Worm (Caenorhabditis elegans): ENCODE measurements around the gene idhg-1.

Gene idhg-1

DNA sequence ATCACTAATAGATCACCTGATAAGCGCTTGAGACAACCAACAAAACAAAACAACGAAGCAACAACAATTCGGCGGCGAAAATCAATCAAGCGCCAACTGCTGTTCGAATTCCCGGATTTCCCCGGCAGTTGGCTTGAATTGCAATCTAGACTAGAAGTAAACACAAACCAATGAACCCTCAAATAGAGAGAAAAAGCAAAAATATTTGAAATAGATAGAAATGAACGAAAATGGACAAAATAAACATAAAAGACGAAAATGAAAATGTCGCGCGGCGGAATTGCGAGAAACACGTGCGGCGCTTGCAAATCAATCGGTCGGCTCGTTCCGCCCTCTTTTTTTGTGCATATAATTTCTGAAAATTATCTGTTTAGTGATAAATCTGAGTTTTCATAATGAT is at the start of gene idhg-1:
Gene idhg-1 (plus strand): TSS at position 343 of the 400 bp plus-strand sequence.
- TF ChIP-seq unc-62 (GFP tag; optimal IDR thresholded peaks at IDR 0.05): no peak

DNA sequence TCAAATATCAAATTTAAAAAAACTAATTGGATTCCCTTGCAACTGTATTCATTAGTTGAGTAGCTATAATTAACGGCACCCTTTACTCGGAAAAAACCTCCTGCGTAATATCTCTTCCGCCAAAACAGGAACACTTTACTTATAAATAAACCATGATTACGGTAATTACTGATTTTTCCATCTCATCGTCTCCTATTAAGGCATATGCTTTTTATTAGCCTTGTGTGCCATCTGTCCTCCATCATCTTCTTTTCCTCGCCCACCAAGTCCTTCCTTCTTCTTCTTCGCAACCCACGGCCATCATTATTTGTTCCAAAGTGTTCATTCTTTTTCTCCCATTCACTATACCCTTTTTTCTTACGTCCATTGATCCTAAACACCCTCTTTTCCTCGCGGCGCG is 49.2 kb upstream of the idhg-1 start:
- no peak for TF ChIP-seq unc-62 (GFP tag; optimal IDR thresholded peaks at IDR 0.05)

DNA sequence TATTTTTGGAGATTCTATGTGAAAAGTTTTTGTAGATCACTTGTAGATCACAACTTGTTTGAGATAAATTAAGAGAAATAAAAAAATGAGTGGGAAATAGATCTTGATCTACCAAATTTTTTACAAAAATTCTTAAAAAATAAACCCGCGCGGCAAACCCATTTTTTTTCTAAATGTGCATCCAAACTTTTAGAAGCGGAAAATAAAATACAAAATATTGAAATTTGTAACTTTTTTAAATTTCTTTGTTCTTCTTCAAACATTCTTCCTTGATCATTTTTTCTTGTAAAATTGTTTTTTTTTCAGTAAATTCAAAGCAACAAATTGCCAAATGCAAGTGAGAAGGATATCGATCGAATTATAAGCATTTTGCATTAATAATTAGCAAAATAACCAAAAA is 48.5 kb upstream of the idhg-1 start, which contains the start of gene cdh-4:
Gene cdh-4 (plus strand): TSS at position 301 of the 400 bp plus-strand sequence.
- TF ChIP-seq unc-62 (GFP tag; optimal IDR thresholded peaks at IDR 0.05): no peak

DNA sequence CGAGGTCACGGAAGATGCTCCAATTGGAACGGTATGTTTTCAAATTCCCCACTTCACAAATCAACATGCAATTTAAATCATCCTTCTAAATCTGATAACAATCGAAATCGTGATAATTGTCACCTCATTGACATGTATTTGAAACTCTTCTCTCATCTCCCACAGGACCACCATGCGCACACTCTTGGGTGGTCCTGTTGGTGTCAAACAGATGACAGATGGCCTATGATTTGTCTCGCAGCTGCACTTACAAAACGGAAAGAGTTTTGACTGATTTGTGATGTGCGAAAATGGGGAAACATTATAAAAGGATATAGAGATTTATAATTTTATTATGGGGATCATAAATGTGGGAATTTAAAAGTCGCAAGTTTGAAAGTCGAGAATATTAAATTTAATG is 45.2 kb upstream of the idhg-1 start:
- no peak for TF ChIP-seq unc-62 (GFP tag; optimal IDR thresholded peaks at IDR 0.05)

DNA sequence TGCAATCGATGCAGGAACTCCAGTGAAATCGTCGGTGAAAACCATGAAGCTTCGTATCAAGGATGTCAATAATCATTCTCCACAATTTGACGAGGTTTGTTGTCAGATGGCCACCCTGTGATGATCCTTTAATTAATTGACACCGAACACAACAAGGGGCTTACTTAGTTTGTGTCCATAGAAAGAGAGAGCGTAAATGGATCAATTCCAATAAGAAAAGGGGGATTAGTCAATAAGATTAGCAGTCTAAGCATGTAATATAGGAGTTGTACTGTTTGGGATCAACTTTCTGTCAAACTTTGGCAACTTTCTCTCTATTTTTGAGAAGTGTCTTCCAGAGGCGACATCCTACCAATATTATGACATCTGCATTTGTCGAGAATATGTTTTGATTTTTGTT is 44.5 kb upstream of the idhg-1 start:
- TF ChIP-seq unc-62 (GFP tag; optimal IDR thresholded peaks at IDR 0.05): no peak

DNA sequence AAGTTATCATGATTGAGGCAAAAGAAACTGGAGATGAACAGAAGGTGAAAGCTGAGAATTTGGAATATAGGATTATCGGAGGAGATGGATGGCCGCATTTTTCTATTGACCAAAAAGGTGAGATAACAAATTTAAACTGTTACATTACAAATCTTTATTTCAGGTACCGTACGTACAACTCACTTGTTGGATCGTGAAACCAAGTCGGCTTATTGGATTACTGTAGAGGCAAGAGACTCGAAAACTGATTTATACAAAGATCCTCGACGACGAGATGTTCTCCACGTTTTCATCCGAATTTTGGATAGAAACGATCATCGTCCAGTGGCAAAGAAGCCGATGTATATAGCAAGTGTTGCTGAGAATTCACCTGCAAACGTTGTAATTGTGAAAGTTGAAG is 42.6 kb upstream of the idhg-1 start:
- TF ChIP-seq unc-62 (GFP tag; optimal IDR thresholded peaks at IDR 0.05): no peak

DNA sequence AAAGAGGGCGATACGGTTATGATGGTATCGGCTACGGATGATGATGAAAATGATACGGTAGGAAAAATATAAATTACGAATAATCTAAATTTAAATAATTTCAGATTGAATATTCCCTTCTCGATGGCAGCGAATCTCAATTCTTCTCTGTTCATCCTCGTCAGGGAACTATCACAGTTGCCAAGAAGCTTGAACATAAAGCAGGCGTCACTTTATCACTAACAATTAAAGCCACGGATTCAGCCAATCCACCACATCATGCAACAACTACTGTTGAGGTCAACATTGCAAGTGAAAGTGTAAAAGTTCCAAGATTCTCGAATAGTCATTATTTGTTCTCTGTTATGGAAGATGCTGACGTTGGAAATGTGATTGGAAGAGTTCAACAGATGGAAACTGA is 37.6 kb upstream of the idhg-1 start:
- TF ChIP-seq unc-62 (GFP tag; optimal IDR thresholded peaks at IDR 0.05): no peak

DNA sequence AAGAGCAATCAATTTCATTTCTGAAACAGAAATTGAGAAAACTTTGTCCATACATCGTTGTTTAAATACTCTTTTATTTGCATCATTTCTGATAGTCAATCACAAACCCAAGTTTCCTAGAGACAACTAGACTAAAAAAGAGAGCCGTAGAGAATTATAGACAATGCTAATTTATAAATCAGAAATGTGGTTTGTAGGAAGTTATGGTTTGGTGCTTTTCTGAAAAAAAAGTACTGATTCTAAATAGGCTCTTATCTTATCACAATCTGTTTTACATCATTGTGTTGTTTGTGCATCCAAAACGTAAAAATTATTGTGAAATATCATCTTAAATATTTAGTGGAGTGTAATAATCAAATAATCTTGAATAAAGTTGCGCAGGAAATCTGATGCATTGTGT is 28.0 kb upstream of the idhg-1 start, which contains the start of gene ugt-62:
Gene ugt-62 (minus strand): TSS at position 20 of the 400 bp plus-strand sequence.
- TF ChIP-seq unc-62 (GFP tag; optimal IDR thresholded peaks at IDR 0.05): no peak

DNA sequence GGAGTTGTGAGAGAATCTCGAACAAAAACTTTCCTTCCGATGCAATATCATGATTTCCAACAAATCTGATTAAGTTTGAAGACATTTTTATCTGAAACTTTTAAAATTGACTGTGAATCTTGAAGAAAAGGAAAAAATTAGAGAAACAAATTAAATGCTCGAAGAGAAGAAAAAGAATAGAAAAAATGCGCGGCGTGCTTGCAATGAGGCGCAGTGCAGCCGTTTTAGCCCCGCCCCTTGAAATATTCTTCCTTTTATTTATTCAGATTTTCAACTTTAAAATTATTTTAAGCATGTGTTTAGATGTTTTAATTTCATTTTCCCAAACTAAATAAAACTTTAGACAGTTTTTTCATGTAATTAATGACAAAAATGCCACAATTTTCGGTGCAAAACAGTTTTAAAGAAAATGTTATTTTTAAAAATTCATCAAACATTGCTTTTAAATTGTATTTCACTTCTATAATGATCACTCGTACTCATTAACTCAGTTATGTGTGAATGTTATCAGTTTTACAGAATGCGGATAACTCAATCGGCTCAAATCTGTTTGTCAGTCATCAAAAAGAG is 26.1 kb upstream of the idhg-1 start, which contains the start of the genes mrps-34 and cisd-3.1:
Gene mrps-34 (minus strand): TSS at position 91 of the 570 bp plus-strand sequence.
Gene cisd-3.1 (plus strand): TSS at position 520 of the 570 bp plus-strand sequence.
- no peak for TF ChIP-seq unc-62 (GFP tag; optimal IDR thresholded peaks at IDR 0.05)

DNA sequence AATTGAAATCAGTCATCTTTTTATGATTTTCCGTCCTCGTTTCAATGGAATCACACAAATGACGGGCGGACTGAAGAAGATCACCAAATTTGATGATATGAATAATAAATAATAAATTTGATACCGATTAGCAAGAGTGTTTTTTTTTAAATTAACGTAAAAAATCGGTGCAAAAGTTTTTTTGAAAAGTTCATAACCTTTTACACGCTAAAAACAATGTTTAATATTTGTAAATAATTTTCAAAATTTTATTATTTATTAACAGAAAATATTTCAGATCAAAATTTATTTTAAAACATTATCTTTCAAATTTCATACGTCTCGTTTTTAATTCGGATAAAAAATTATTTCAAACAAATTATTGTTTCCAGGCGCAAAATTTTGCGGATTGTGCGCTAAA is 23.6 kb upstream of the idhg-1 start, which contains the start of gene M88.3:
Gene M88.3 (minus strand): TSS at position 101 of the 400 bp plus-strand sequence.
- no peak for TF ChIP-seq unc-62 (GFP tag; optimal IDR thresholded peaks at IDR 0.05)

DNA sequence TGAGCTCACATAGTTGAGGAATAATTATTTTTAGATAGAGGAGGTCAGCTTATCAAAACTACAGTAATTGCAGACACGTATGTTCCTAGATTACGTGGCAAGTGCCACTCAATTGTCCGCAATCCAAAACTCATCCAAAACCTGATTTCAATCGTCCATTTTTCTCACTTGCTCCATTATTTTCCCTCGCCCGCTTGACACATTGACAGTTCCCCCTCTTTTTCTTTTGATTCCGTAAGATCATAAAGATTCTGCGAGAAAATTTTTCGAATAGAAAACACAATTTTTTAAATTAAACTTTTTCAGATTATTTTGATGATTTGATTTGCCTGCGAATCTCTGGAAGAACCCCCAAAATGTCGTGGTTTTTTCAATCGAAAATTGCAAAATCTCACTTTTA is 19.9 kb upstream of the idhg-1 start, which contains the start of gene M88.4:
Gene M88.4 (plus strand): TSS at position 301 of the 400 bp plus-strand sequence.
- no peak for TF ChIP-seq unc-62 (GFP tag; optimal IDR thresholded peaks at IDR 0.05)

DNA sequence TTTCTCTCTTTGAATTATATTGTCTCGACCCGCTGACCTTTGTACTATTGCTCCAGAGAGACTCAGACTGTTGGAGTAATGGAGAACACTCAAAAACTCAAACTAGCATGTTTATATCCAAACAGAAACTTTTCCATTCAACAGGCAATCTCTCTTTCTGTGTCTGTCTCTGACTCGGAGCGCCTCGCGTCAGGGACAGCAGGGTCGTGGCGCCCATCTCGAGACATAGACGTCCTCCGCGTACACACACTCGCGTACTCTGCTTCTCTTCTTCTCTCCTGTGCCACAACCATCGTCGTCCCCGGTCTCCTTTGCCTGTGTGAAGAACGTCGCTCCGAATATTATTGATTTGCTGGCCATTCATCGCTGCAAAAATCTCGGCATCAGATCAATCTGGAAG is 16.6 kb upstream of the idhg-1 start:
- no peak for TF ChIP-seq unc-62 (GFP tag; optimal IDR thresholded peaks at IDR 0.05)

DNA sequence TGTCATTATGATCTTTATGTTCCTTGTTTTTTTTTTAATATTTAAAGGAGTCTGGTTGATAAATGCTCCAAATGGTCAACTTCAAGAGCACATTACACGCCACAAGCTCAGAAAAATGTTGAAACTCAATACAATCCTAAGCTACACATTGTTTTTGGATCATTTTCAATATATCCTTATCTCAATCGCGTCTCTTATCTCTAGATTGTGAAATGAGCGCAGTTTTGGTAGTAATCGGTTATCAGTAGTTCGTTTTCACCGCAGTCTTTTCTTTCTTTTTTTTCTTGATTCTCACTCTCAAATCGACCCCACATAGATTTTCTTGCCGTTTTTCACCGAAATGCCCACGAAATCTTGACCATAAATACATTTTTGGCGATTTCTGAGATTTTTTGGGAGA is 15.7 kb upstream of the idhg-1 start:
- no peak for TF ChIP-seq unc-62 (GFP tag; optimal IDR thresholded peaks at IDR 0.05)

DNA sequence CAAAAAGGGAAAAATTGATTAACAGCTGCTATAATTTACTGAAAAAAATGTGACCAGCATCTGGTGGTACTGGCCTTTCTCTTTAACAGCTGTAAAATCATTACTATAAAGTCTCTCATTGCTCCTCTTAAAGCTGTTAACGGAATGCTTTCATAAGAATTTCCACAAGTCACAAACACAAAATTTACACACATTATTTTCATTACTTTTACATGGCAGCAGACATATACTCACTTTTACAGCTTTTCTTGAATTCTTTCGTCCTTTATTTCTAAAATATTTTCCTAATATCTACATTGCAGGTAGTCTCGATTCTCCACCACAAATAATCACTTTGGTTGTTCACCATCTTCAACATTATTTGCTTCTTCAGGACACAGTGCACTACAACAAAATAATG is 15.3 kb upstream of the idhg-1 start, which contains the start of gene imph-1:
Gene imph-1 (plus strand): TSS at position 301 of the 400 bp plus-strand sequence.
- TF ChIP-seq unc-62 (GFP tag; optimal IDR thresholded peaks at IDR 0.05): no peak

DNA sequence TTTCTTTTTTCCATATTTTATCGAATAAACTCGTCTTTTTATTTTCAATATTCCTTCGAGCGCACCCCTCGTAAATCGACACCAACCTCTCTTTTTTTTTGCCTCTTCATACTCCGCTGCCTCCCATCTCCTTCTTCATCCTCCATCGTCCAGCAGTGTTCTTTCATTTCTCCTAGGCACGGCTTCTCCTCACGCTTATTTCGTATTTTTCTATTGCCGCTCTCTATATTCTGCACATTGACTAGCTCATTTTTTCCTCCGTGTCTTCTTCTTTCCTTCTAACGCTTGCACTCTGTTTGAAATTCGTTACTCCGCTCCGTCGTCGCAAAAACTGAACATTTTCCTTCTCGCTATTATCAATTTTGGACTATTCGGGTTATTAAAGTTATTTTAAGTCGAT is 13.3 kb upstream of the idhg-1 start:
- TF ChIP-seq unc-62 (GFP tag; optimal IDR thresholded peaks at IDR 0.05): no peak

DNA sequence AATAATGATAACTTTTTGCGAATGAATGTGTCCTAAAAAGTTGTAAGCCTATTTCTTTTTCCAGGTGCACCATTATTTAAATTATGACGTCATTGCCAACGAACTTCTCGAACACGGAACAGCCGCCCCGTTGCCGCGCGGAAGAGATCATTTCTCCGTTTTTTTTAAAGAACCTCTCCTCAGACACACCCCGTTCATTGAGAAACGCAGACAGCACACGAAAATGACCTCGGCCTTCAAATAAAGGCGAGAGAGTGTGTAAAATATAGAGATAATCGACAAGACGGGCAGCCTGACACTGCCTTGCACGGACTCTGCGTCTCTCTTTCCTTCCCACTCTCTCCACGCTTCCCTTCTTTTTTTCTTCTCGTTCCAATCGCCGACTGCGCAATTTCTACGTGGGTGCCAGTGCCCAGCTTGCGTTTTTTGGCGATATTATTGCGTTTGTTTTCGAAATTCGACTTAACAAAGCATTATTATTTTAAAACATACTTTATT is 8.2 kb upstream of the idhg-1 start:
- no peak for TF ChIP-seq unc-62 (GFP tag; optimal IDR thresholded peaks at IDR 0.05)

DNA sequence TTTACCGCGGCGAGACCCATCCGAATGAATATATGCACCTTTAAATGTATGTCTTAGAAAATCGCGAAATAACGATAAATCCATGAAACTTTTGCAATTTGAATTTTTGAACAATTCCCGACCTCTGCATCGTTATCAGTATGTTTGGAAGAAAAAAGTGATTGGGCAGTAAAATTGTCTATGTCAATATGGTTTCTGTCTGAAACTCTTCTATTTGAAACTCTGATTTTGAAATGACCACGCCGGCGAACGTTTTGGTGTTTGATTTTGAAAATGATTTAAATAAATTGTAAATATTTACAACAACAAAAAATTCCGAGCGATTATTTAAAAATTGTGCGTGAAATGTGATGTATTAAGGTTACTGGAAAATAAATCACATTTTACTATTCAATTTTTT is 7.3 kb upstream of the idhg-1 start:
- no peak for TF ChIP-seq unc-62 (GFP tag; optimal IDR thresholded peaks at IDR 0.05)
